Worm (Caenorhabditis elegans) whole organism, midembryonic: Measurements from ENCODE around the gene M03C11.1.

Experiments
- T22C8.4 ChIP-seq: fragments of 200-800 bp; sonication (Bioruptor generic); IDR thresholded peaks from 2 replicates; pipeline ENCODE4 v1.3.6; 2022; ENCODE audit warnings: missing genetic modification characterization, missing compliant biosample characterization
- cog-1 ChIP-seq: sonication (generic microtip); optimal IDR thresholded peaks from 2 replicates; lab custom pipeline; 2016; ENCODE audit warnings: missing genetic modification characterization, missing compliant biosample characterization
- flt-1 ChIP-seq: fragments of 200-800 bp; sonication (Bioruptor generic); IDR thresholded peaks from 2 replicates; pipeline ENCODE4 v1.3.6; 2022; ENCODE audit warnings: missing genetic modification characterization, missing compliant biosample characterization
- klf-2 ChIP-seq: fragments of 200-800 bp; sonication (Bioruptor generic); conservative IDR thresholded peaks from 2 replicates; pipeline ENCODE4 v1.3.6; 2022; ENCODE audit warnings: missing genetic modification reagents, missing genetic modification characterization, missing compliant biosample characterization
- med-1 ChIP-seq: sonication (generic microtip); optimal IDR thresholded peaks from 2 replicates; lab custom pipeline; 2017; ENCODE audit warnings: missing genetic modification characterization, mild to moderate bottlenecking, missing compliant biosample characterization, antibody characterized with exemption, missing genetic modification reagents; ENCODE audit not compliant: insufficient read depth
- ref-1 ChIP-seq: fragments of 200-800 bp; sonication (Bioruptor generic); conservative IDR thresholded peaks from 2 replicates; pipeline ENCODE4 v1.3.6; 2022; ENCODE audit warnings: missing genetic modification reagents, missing genetic modification characterization, missing compliant biosample characterization
- tab-1 ChIP-seq: fragments of 200-800 bp; sonication (Bioruptor generic); IDR thresholded peaks from 2 replicates; pipeline ENCODE4 v1.3.6; 2022; ENCODE audit warnings: missing genetic modification characterization, missing compliant biosample characterization
- ztf-23 ChIP-seq: fragments of 200-800 bp; sonication (Bioruptor generic); IDR thresholded peaks from 2 replicates; pipeline ENCODE4 v1.3.6; 2022; ENCODE audit warnings: missing genetic modification reagents, missing genetic modification characterization, missing compliant biosample characterization
- ztf-29 ChIP-seq: fragments of 200-800 bp; sonication (Bioruptor generic); IDR thresholded peaks from 2 replicates; pipeline ENCODE4 v1.3.6; 2022; ENCODE audit warnings: missing genetic modification reagents, missing genetic modification characterization, missing compliant biosample characterization

ce11 chrIII:10396891-10397502, 1.1 kb upstream of the M03C11.1 start:
- no peak for TF ChIP-seq T22C8.4 (GFP tag; lab: Robert Waterston, UW)
- no peak for TF ChIP-seq med-1 (GFP tag; lab: Kevin White, UChicago)
- TF ChIP-seq tab-1 = no peak
- TF ChIP-seq klf-2 (GFP tag; lab: Robert Waterston, UW) = no peak
- TF ChIP-seq ref-1 (GFP tag; lab: Robert Waterston, UW) = no peak
- TF ChIP-seq ztf-23 (GFP tag; lab: Robert Waterston, UW) = no peak
- no peak for TF ChIP-seq flt-1 (GFP tag; lab: Robert Waterston, UW)
- no peak for TF ChIP-seq cog-1 (tag; lab: Kevin White, UChicago)
- TF ChIP-seq ztf-29 = no peak
